Worm (Caenorhabditis elegans) whole organism, L4/young adult: ENCODE data around the gene let-716.

Experiments
- dao-5 ChIP-seq: sonication (generic microtip); optimal IDR thresholded peaks from 2 replicates; lab custom pipeline; 2016; ENCODE audit warnings: missing genotype, missing genetic modification characterization, moderate library complexity, missing compliant biosample characterization
- him-1 ChIP-seq: sonication (generic microtip); optimal IDR thresholded peaks from 2 replicates; lab custom pipeline; 2016; ENCODE audit warnings: missing genotype, missing genetic modification reagents, missing genetic modification characterization, missing compliant biosample characterization

DNA sequence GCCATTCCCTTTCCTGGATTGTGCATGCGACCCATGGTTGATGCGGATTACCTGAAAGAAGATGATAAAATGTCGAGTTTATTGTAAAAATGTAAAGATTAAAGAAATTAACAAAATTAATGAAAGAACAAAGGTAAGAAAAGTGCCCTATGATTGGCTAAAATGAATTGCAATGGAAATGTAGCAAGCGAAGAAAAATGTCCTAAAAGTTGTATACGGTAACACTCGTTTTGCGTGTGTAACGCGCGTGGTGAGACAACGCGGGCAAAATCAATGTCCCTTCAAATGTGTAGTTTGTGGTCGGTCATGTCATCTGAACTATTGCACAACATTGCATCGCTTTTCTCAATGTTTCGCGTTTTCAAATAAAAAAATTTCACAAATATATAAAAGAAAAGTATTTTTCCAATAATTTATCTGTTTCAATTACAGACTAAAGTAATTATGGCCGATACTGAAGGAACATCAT is 8.4 kb upstream of the let-716 start, which contains the start of the genes rps-13 and nfx-1:
- TF ChIP-seq him-1, result no peak
- TF ChIP-seq dao-5 (tag; lab: Kevin White, UChicago), result no peak
